Fruit fly (Drosophila melanogaster) whole organism, prepupa: ENCODE measurements around the gene CG13069.

Source experiments
- CG10631 ChIP-seq: fragments of 200-800 bp; sonication (Bioruptor generic); optimal IDR thresholded peaks from 2 replicates; lab custom pipeline; 2016; ENCODE audit warnings: missing biosample characterization, missing genetic modification characterization
- CG11294 ChIP-seq: fragments of 200-800 bp; sonication (Bioruptor generic); IDR thresholded peaks from 2 replicates; pipeline ENCODE4 v1.3.6; 2022; ENCODE audit warnings: missing biosample characterization, missing genetic modification characterization
- CG11762 ChIP-seq: fragments of 200-800 bp; sonication (Bioruptor generic); optimal IDR thresholded peaks from 3 replicates; lab custom pipeline; 2016; ENCODE audit warnings: missing biosample characterization, missing genetic modification characterization; ENCODE audit not compliant: insufficient read depth
- CG11902 ChIP-seq: fragments of 200-800 bp; sonication (Bioruptor generic); optimal IDR thresholded peaks from 3 replicates; lab custom pipeline; 2016; ENCODE audit warnings: missing biosample characterization, missing genetic modification characterization
- CG15336 ChIP-seq: fragments of 200-800 bp; sonication (Bioruptor generic); IDR thresholded peaks from 2 replicates; pipeline ENCODE4 v1.3.6; 2022; ENCODE audit warnings: missing biosample characterization, missing genetic modification characterization
- CG1621 ChIP-seq: fragments of 200-800 bp; sonication (Bioruptor generic); optimal IDR thresholded peaks from 3 replicates; lab custom pipeline; 2018; ENCODE audit warnings: missing biosample characterization, mild to moderate bottlenecking, missing genetic modification characterization
- CG16779 ChIP-seq: fragments of 200-800 bp; sonication (Bioruptor generic); optimal IDR thresholded peaks from 3 replicates; lab custom pipeline; 2017; ENCODE audit warnings: missing biosample characterization, mild to moderate bottlenecking, missing genetic modification characterization
- CG3032 ChIP-seq: fragments of 200-800 bp; optimal IDR thresholded peaks from 2 replicates; lab custom pipeline; 2019; ENCODE audit warnings: missing biosample characterization, mild to moderate bottlenecking, missing genetic modification characterization, moderate library complexity
- CG31627 ChIP-seq: fragments of 200-800 bp; sonication (Bioruptor generic); optimal IDR thresholded peaks from 3 replicates; lab custom pipeline; 2016; ENCODE audit warnings: missing biosample characterization, missing genetic modification characterization
- CG34406 ChIP-seq: fragments of 200-800 bp; sonication (Bioruptor generic); optimal IDR thresholded peaks from 3 replicates; lab custom pipeline; 2016; ENCODE audit warnings: missing biosample characterization, missing genetic modification characterization
- CG3919 ChIP-seq: fragments of 200-800 bp; sonication (Bioruptor generic); optimal IDR thresholded peaks from 3 replicates; lab custom pipeline; 2016; ENCODE audit warnings: missing biosample characterization, missing genetic modification characterization
- CG6163 ChIP-seq: fragments of 200-800 bp; sonication (Bioruptor generic); IDR thresholded peaks from 3 replicates; pipeline ENCODE4 v1.3.6; 2022; ENCODE audit warnings: missing biosample characterization, missing genetic modification characterization
- CG6276 ChIP-seq: fragments of 200-800 bp; sonication (Bioruptor generic); optimal IDR thresholded peaks from 2 replicates; lab custom pipeline; 2017; ENCODE audit warnings: missing biosample characterization, mild to moderate bottlenecking, missing genetic modification characterization
- CG6792 ChIP-seq: fragments of 200-800 bp; sonication (Bioruptor generic); optimal IDR thresholded peaks from 3 replicates; lab custom pipeline; 2016; ENCODE audit warnings: missing biosample characterization, missing genetic modification characterization
- CG6808 ChIP-seq: fragments of 200-800 bp; sonication (Bioruptor generic); optimal IDR thresholded peaks from 3 replicates; lab custom pipeline; 2017; ENCODE audit warnings: missing biosample characterization, missing genetic modification characterization, mild to moderate bottlenecking, moderate library complexity, missing genetic modification reagents
- CG6854 ChIP-seq: fragments of 200-800 bp; sonication (Bioruptor generic); optimal IDR thresholded peaks from 2 replicates; lab custom pipeline; 2017; ENCODE audit warnings: missing biosample characterization, mild to moderate bottlenecking, missing genetic modification characterization
- CG7368 ChIP-seq: fragments of 200-800 bp; sonication (Bioruptor generic); optimal IDR thresholded peaks from 3 replicates; lab custom pipeline; 2016; ENCODE audit warnings: missing biosample characterization, missing genetic modification characterization
- CG8119 ChIP-seq: fragments of 200-800 bp; sonication (Bioruptor generic); IDR thresholded peaks from 3 replicates; pipeline ENCODE4 v1.3.6; 2022; ENCODE audit warnings: missing biosample characterization, missing genetic modification characterization
- CG8632 ChIP-seq: fragments of 200-800 bp; sonication (Bioruptor generic); optimal IDR thresholded peaks from 3 replicates; lab custom pipeline; 2016; ENCODE audit warnings: missing biosample characterization, missing genetic modification characterization
- CG9139 ChIP-seq: fragments of 200-800 bp; sonication (Bioruptor generic); optimal IDR thresholded peaks from 3 replicates; lab custom pipeline; 2017; ENCODE audit warnings: missing biosample characterization, mild to moderate bottlenecking, missing genetic modification characterization
- Eip78C ChIP-seq: fragments of 200-800 bp; sonication (Bioruptor generic); peaks from one replicate; lab custom pipeline; 2016; ENCODE audit warnings: missing biosample characterization, missing genetic modification characterization
- Eip93F ChIP-seq: fragments of 200-800 bp; sonication (Bioruptor generic); optimal IDR thresholded peaks from 2 replicates; lab custom pipeline; 2016; ENCODE audit warnings: missing biosample characterization, mild to moderate bottlenecking, missing genetic modification characterization
- Ets21C ChIP-seq: fragments of 200-800 bp; sonication (Bioruptor generic); optimal IDR thresholded peaks from 3 replicates; lab custom pipeline; 2016; ENCODE audit warnings: missing biosample characterization, missing genetic modification characterization
- Ets96B ChIP-seq: fragments of 200-800 bp; optimal IDR thresholded peaks from 2 replicates; lab custom pipeline; 2019; ENCODE audit warnings: missing biosample characterization, mild to moderate bottlenecking, missing genetic modification characterization, moderate library complexity
- Gug ChIP-seq: fragments of 200-800 bp; sonication (Bioruptor generic); IDR thresholded peaks from 2 replicates; pipeline ENCODE4 v1.3.6; 2022; ENCODE audit warnings: missing biosample characterization, missing genetic modification characterization
- Hr38 ChIP-seq: sonication (Bioruptor generic); optimal IDR thresholded peaks from 2 replicates; lab custom pipeline; 2016; ENCODE audit warnings: missing biosample characterization, missing genetic modification characterization
- Hr4 ChIP-seq: fragments of 200-800 bp; sonication (Bioruptor generic); optimal IDR thresholded peaks from 3 replicates; lab custom pipeline; 2016; ENCODE audit warnings: missing biosample characterization, missing genetic modification characterization
- Lpt ChIP-seq: fragments of 200-800 bp; sonication (Bioruptor generic); optimal IDR thresholded peaks from 3 replicates; lab custom pipeline; 2016; ENCODE audit warnings: missing biosample characterization, missing genetic modification characterization
- OdsH ChIP-seq: fragments of 200-800 bp; sonication (Bioruptor generic); optimal IDR thresholded peaks from 3 replicates; lab custom pipeline; 2016; ENCODE audit warnings: missing biosample characterization, missing genetic modification characterization
- Smox ChIP-seq: fragments of 200-800 bp; sonication (Bioruptor generic); optimal IDR thresholded peaks from 3 replicates; lab custom pipeline; 2016; ENCODE audit warnings: missing biosample characterization, missing genetic modification characterization
- Sox102F ChIP-seq: fragments of 200-800 bp; sonication (Bioruptor generic); optimal IDR thresholded peaks from 2 replicates; lab custom pipeline; 2016; ENCODE audit warnings: missing biosample characterization, mild to moderate bottlenecking, missing genetic modification characterization
- Sox14 ChIP-seq: fragments of 200-800 bp; sonication (Bioruptor generic); optimal IDR thresholded peaks from 3 replicates; lab custom pipeline; 2016; ENCODE audit warnings: missing biosample characterization, missing genetic modification characterization
- achi ChIP-seq: fragments of 200-800 bp; sonication (Bioruptor generic); optimal IDR thresholded peaks from 3 replicates; lab custom pipeline; 2016; ENCODE audit warnings: missing biosample characterization, missing genetic modification characterization
- acj6 ChIP-seq: fragments of 200-800 bp; sonication (Bioruptor generic); optimal IDR thresholded peaks from 3 replicates; lab custom pipeline; 2016; ENCODE audit warnings: missing biosample characterization, missing genetic modification characterization
- dac ChIP-seq: fragments of 200-800 bp; sonication (Bioruptor generic); optimal IDR thresholded peaks from 2 replicates; lab custom pipeline; 2017; ENCODE audit warnings: missing biosample characterization, mild to moderate bottlenecking, missing genetic modification characterization
- dsx ChIP-seq: fragments of 200-800 bp; optimal IDR thresholded peaks from 3 replicates; lab custom pipeline; 2019; ENCODE audit warnings: missing biosample characterization, mild to moderate bottlenecking, missing genetic modification characterization, moderate library complexity; ENCODE audit not compliant: poor library complexity, severe bottlenecking
- esn ChIP-seq: fragments of 200-800 bp; sonication (Bioruptor generic); optimal IDR thresholded peaks from 2 replicates; lab custom pipeline; 2016; ENCODE audit warnings: missing biosample characterization, mild to moderate bottlenecking, missing genetic modification characterization, moderate library complexity
- fd59A ChIP-seq: fragments of 200-800 bp; sonication (Bioruptor generic); optimal IDR thresholded peaks from 2 replicates; lab custom pipeline; 2017; ENCODE audit warnings: missing biosample characterization, mild to moderate bottlenecking, missing genetic modification characterization, missing genetic modification reagents
- fd85E ChIP-seq: fragments of 200-800 bp; sonication (Bioruptor generic); optimal IDR thresholded peaks from 3 replicates; lab custom pipeline; 2016; ENCODE audit warnings: missing biosample characterization, missing genetic modification characterization
- fkh ChIP-seq: fragments of 200-800 bp; sonication (Bioruptor generic); optimal IDR thresholded peaks from 3 replicates; lab custom pipeline; 2017; ENCODE audit warnings: missing biosample characterization, mild to moderate bottlenecking, missing genetic modification characterization, moderate library complexity
- lz ChIP-seq: fragments of 200-800 bp; sonication (Bioruptor generic); optimal IDR thresholded peaks from 3 replicates; lab custom pipeline; 2016; ENCODE audit warnings: missing biosample characterization, missing genetic modification characterization
- pdm3 ChIP-seq: fragments of 200-800 bp; sonication (Bioruptor generic); optimal IDR thresholded peaks from 3 replicates; lab custom pipeline; 2016; ENCODE audit warnings: missing biosample characterization, missing genetic modification characterization
- ss ChIP-seq, 2 experiments: fragments of 200-800 bp; sonication (Bioruptor generic); optimal IDR thresholded peaks; 2 replicates in 1 of 2; 3 replicates in 1 of 2; lab custom pipeline; 2017 to 2018; ENCODE audit warnings: mild to moderate bottlenecking in 2 of 2, missing biosample characterization in 2 of 2, missing genetic modification characterization in 2 of 2, moderate library complexity in 1 of 2
- svp ChIP-seq: fragments of 200-800 bp; sonication (Bioruptor generic); peaks from one replicate; lab custom pipeline; 2016; ENCODE audit warnings: missing biosample characterization, missing genetic modification characterization
- topi ChIP-seq: fragments of 200-800 bp; sonication (Bioruptor generic); optimal IDR thresholded peaks from 3 replicates; lab custom pipeline; 2016; ENCODE audit warnings: missing biosample characterization, missing genetic modification characterization
- vri ChIP-seq: fragments of 200-800 bp; sonication (Bioruptor generic); optimal IDR thresholded peaks from 3 replicates; lab custom pipeline; 2016; ENCODE audit warnings: missing biosample characterization, mild to moderate bottlenecking, missing genetic modification characterization

Gene CG13069

dm6 chr3L:16231857-16232256 is 33.3 kb upstream of the CG13069 start, which contains the start of the genes PDCD-5 and MED10 (continued):
- TF ChIP-seq topi (peak; percentile 7), CG6276 (no peak), CG11902 (GFP tag; lab: Kevin White, UChicago) (no peak), CG6808 (GFP tag; lab: Kevin White, UChicago) (peak; percentile 24), Ets21C (GFP tag; lab: Kevin White, UChicago) (no peak), CG9139 (GFP tag; lab: Kevin White, UChicago) (no peak), CG11294 (no peak), Sox102F (GFP tag; lab: Kevin White, UChicago) (no peak), CG10631 (no peak), Eip78C (peak; percentile 60), OdsH (GFP tag; lab: Kevin White, UChicago) (no peak), dac (GFP tag; lab: Kevin White, UChicago) (no peak), CG6163 (GFP tag; lab: Robert Waterston, UW) (no peak), CG8632 (GFP tag; lab: Kevin White, UChicago) (no peak), CG15336 (GFP tag; lab: Robert Waterston, UW) (no peak), fd85E (GFP tag; lab: Kevin White, UChicago) (no peak), CG16779 (no peak), ss (GFP tag; optimal IDR thresholded peaks at IDR 0.05; lab: Kevin White, UChicago) (peak; percentile 11 to 26), lz (GFP tag; lab: Kevin White, UChicago) (no peak), CG34406 (GFP tag; lab: Kevin White, UChicago) (no peak), svp (GFP tag; lab: Kevin White, UChicago) (peak; percentile 85), CG6854 (GFP tag; lab: Kevin White, UChicago) (no peak), vri (GFP tag; lab: Kevin White, UChicago) (no peak), Hr4 (GFP tag; lab: Kevin White, UChicago) (no peak), CG7368 (GFP tag; lab: Kevin White, UChicago) (no peak), achi (GFP tag; lab: Kevin White, UChicago) (no peak), Eip93F (GFP tag; lab: Kevin White, UChicago) (no peak)

- TF ChIP-seq CG8119 (GFP tag; lab: Robert Waterston, UW) (no peak), dac (GFP tag; lab: Kevin White, UChicago) (no peak), esn (GFP tag; lab: Kevin White, UChicago) (no peak), Eip78C (peak; percentile 14), fkh (GFP tag; lab: Kevin White, UChicago) (peak; percentile 57)
Observed at dm6 chr3L:16232924-16233323, 32.3 kb upstream of the CG13069 start, which contains the start of gene Hsc20. Hsc20 (plus strand) TSS chr3L:16233127.

- TF ChIP-seq fd59A (GFP tag; lab: Kevin White, UChicago) (no peak), Ets21C (GFP tag; lab: Kevin White, UChicago) (no peak), CG31627 (GFP tag; lab: Kevin White, UChicago) (no peak), CG6792 (no peak), Sox102F (GFP tag; lab: Kevin White, UChicago) (no peak), lz (GFP tag; lab: Kevin White, UChicago) (no peak), CG1621 (tag; lab: Kevin White, UChicago) (no peak), CG6854 (GFP tag; lab: Kevin White, UChicago) (peak; percentile 14), pdm3 (GFP tag; lab: Kevin White, UChicago) (no peak), Hr38 (GFP tag; lab: Kevin White, UChicago) (no peak), Sox14 (GFP tag; lab: Kevin White, UChicago) (peak; percentile 38), CG3032 (tag; lab: Kevin White, UChicago) (no peak), OdsH (GFP tag; lab: Kevin White, UChicago) (no peak), CG15336 (GFP tag; lab: Robert Waterston, UW) (no peak), CG11762 (GFP tag; lab: Kevin White, UChicago) (no peak), fd85E (GFP tag; lab: Kevin White, UChicago) (no peak), vri (GFP tag; lab: Kevin White, UChicago) (peak; percentile 28), svp (GFP tag; lab: Kevin White, UChicago) (peak; percentile 86), CG3919 (GFP tag; lab: Kevin White, UChicago) (no peak), Smox (GFP tag; lab: Kevin White, UChicago) (no peak), CG16779 (no peak), topi (no peak), CG11294 (no peak), acj6 (GFP tag; lab: Kevin White, UChicago) (no peak), CG6808 (GFP tag; lab: Kevin White, UChicago) (peak; percentile 0), dsx (peak; percentile 56), Hr4 (GFP tag; lab: Kevin White, UChicago) (no peak), Lpt (no peak), Eip78C (peak; percentile 67), Ets96B (tag; lab: Kevin White, UChicago) (no peak), Gug (GFP tag; lab: Robert Waterston, UW) (no peak)
Observed at dm6 chr3L:16233850-16234494, 31.2 kb upstream of the CG13069 start.
